Fruit fly (Drosophila melanogaster): ENCODE data around the gene Jon66Ci.

Gene Jon66Ci

DNA sequence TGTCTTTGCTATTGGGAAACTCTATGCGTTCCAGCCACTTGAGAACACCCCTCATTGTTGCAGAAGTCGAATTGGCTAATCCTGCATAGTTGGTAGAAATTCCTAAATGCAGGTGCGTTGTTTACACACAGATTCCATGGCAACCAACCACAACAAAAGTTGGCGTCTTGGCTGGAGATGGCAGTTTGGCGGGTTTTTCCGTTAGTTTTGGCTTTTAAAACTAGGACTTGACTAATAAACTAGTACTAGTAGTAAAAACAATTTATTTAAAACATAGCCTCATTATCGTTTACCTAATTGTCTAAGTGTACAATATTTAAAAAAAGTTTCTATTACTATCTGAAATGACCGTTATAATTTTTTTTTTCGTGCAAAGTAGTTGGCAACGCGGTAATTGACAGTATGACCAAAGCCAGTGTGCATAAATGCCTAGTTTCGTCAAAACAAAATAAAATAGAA is 20.1 kb downstream of the Jon66Ci start, which contains the start of gene Exo70 (continued):
- TF ChIP-seq CG9727 (GFP tag; optimal IDR thresholded peaks at IDR 0.05) (peak; percentile 4), CG2875 (GFP tag; optimal IDR thresholded peaks at IDR 0.05) (no peak), CG17186 (GFP tag; optimal IDR thresholded peaks at IDR 0.05) (peak; percentile 7), pan (optimal IDR thresholded peaks at IDR 0.05) (no peak), pan (GFP tag; optimal IDR thresholded peaks at IDR 0.05 in 1 of 2, IDR thresholded peaks at IDR 0.05 in 1 of 2) (no peak), CG12391 (tag; optimal IDR thresholded peaks at IDR 0.05) (peak; percentile 41), CG17359 (tag; optimal IDR thresholded peaks at IDR 0.05) (peak; percentile 63), bcd (GFP tag; optimal IDR thresholded peaks at IDR 0.05) (no peak), CG14050 (GFP tag; IDR thresholded peaks at IDR 0.05) (no peak), gce (GFP tag; IDR thresholded peaks at IDR 0.05) (no peak), Awh (GFP tag; IDR thresholded peaks at IDR 0.05) (no peak), Xbp1 (GFP tag; optimal IDR thresholded peaks at IDR 0.05) (peak; percentile 36), Poxn (GFP tag; IDR thresholded peaks at IDR 0.05) (no peak), chinmo (GFP tag; IDR thresholded peaks at IDR 0.05; ENCODE audit: partially characterized antibody) (no peak), sqz (GFP tag; optimal IDR thresholded peaks at IDR 0.05) (no peak), gcm2 (GFP tag; optimal IDR thresholded peaks at IDR 0.05) (no peak), Ets65A (GFP tag) (no peak), Ets97D (GFP tag; optimal IDR thresholded peaks at IDR 0.05) (peak; percentile 51), Sry-β (GFP tag; optimal IDR thresholded peaks at IDR 0.05) (peak; percentile 95), Taf1 (GFP tag; IDR thresholded peaks at IDR 0.05) (no peak), wek (GFP tag; optimal IDR thresholded peaks at IDR 0.05) (no peak), nerfin-1 (tag; optimal IDR thresholded peaks at IDR 0.05) (peak; percentile 84), CG2712 (tag; optimal IDR thresholded peaks at IDR 0.05) (peak; percentile 13), Antp (GFP tag; optimal IDR thresholded peaks at IDR 0.05) (peak; percentile 13), kah (GFP tag; optimal IDR thresholded peaks at IDR 0.05) (peak; percentile 93), stwl (tag; optimal IDR thresholded peaks at IDR 0.05) (peak; percentile 69), fru (optimal IDR thresholded peaks at IDR 0.05) (no peak), CG9797 (GFP tag; optimal IDR thresholded peaks at IDR 0.05) (peak; percentile 63), CG5180 (GFP tag; optimal IDR thresholded peaks at IDR 0.05) (no peak), Dad (GFP tag; optimal IDR thresholded peaks at IDR 0.05) (no peak), CG2116 (GFP tag; optimal IDR thresholded peaks at IDR 0.05) (peak; percentile 66), cg (GFP tag; optimal IDR thresholded peaks at IDR 0.05) (no peak), CG15514 (GFP tag; optimal IDR thresholded peaks at IDR 0.05) (peak; percentile 43), Rfx (GFP tag; IDR thresholded peaks at IDR 0.05) (peak; percentile 64), CG4854 (GFP tag; optimal IDR thresholded peaks at IDR 0.05) (peak; percentile 92), pho (GFP tag; optimal IDR thresholded peaks at IDR 0.05) (no peak), MESR4 (GFP tag; optimal IDR thresholded peaks at IDR 0.05) (no peak), Dp (GFP tag; optimal IDR thresholded peaks at IDR 0.05) (peak; percentile 2), CG10267 (tag; optimal IDR thresholded peaks at IDR 0.05) (peak; percentile 74), trem (tag; optimal IDR thresholded peaks at IDR 0.05) (peak; percentile 50), CG13894 (tag; optimal IDR thresholded peaks at IDR 0.05) (no peak), gfzf (GFP tag; optimal IDR thresholded peaks at IDR 0.05) (peak; percentile 76), tll (GFP tag; optimal IDR thresholded peaks at IDR 0.05) (peak in 1 of 2 experiments; percentile 47), mam (GFP tag; optimal IDR thresholded peaks at IDR 0.05) (peak; percentile 10), zen (tag; optimal IDR thresholded peaks at IDR 0.05) (no peak), fd102C (GFP tag; optimal IDR thresholded peaks at IDR 0.05) (no peak), scrt (GFP tag; optimal IDR thresholded peaks at IDR 0.05) (peak; percentile 67), CG8281 (tag; optimal IDR thresholded peaks at IDR 0.05) (peak; percentile 42), en (GFP tag; optimal IDR thresholded peaks at IDR 0.05) (no peak), psq (GFP tag; optimal IDR thresholded peaks at IDR 0.05) (no peak), NC2β (GFP tag; optimal IDR thresholded peaks at IDR 0.05) (no peak)

All from whole organism, embryonic.